Worm (Caenorhabditis elegans): ENCODE measurements around the gene gspd-1.

Gene gspd-1

DNA sequence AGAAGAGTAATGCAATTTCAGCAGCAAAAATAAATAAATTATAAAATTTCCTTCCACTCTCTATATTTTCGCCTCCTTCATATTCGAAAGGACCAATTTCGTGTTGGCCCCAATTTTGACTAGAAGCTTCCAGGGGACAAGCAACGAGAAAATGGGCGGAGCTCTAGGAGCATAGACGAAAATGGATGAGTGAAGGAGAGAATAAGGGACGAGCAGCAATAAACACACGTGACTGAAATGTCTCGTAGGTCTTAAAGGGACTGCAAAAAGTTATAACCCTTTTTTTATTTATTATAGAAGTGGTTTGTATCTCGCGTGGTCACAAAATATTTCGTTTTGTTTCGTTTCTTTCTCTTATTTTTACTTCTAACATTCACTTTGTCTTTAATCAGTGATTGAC is 32.5 kb downstream of the gspd-1 start (continued):
- TF ChIP-seq nhr-12 (tag; optimal IDR thresholded peaks at IDR 0.05) (no peak), alr-1 (tag; optimal IDR thresholded peaks at IDR 0.05) (no peak), unc-62 (GFP tag; optimal IDR thresholded peaks at IDR 0.05) (no peak), snpc-4 (tag; optimal IDR thresholded peaks at IDR 0.05) (no peak), nhr-10 (tag; optimal IDR thresholded peaks at IDR 0.05) (no peak), mbf-1 (tag; optimal IDR thresholded peaks at IDR 0.05) (no peak), nhr-77 (tag; optimal IDR thresholded peaks at IDR 0.05) (no peak), sma-3 (GFP tag; optimal IDR thresholded peaks at IDR 0.05) (no peak), elt-1 (tag; optimal IDR thresholded peaks at IDR 0.05) (no peak), nhr-129 (tag; optimal IDR thresholded peaks at IDR 0.05) (peak; percentile 2), lin-39 (tag; optimal IDR thresholded peaks at IDR 0.05) (no peak), R02D3.7 (tag; optimal IDR thresholded peaks at IDR 0.05) (no peak)

ce11 chrIV:11350809-11351208 is 33.6 kb downstream of the gspd-1 start:
- no peak for TF ChIP-seq gmeb-1 (tag; optimal IDR thresholded peaks at IDR 0.05)
- peak; percentile 38 for TF ChIP-seq C34F6.9 (tag; optimal IDR thresholded peaks at IDR 0.05)
- TF ChIP-seq nhr-77 (tag; optimal IDR thresholded peaks at IDR 0.05): no peak
- TF ChIP-seq mbf-1 (tag; optimal IDR thresholded peaks at IDR 0.05): no peak
- TF ChIP-seq ceh-16 (tag; optimal IDR thresholded peaks at IDR 0.05): no peak
- TF ChIP-seq lin-11 (tag; optimal IDR thresholded peaks at IDR 0.05): no peak
- no peak for TF ChIP-seq nhr-237 (tag; optimal IDR thresholded peaks at IDR 0.05)
- no peak for TF ChIP-seq fos-1 (tag; optimal IDR thresholded peaks at IDR 0.05)
- no peak for TF ChIP-seq lin-39 (tag; optimal IDR thresholded peaks at IDR 0.05)
- TF ChIP-seq ama-1 (optimal IDR thresholded peaks at IDR 0.05): no peak
- TF ChIP-seq nhr-129 (tag; optimal IDR thresholded peaks at IDR 0.05): peak; percentile 34
- no peak for TF ChIP-seq zag-1 (tag; optimal IDR thresholded peaks at IDR 0.05)
- peak; percentile 69 for TF ChIP-seq sma-9 (GFP tag; optimal IDR thresholded peaks at IDR 0.05)
- TF ChIP-seq sma-9 (tag; optimal IDR thresholded peaks at IDR 0.05): no peak
- TF ChIP-seq nhr-6 (tag; optimal IDR thresholded peaks at IDR 0.05): no peak
- no peak for TF ChIP-seq elt-3 (tag; optimal IDR thresholded peaks at IDR 0.05)
- no peak for TF ChIP-seq ZK546.5 (tag; optimal IDR thresholded peaks at IDR 0.05)
- TF ChIP-seq nhr-11 (tag; optimal IDR thresholded peaks at IDR 0.05): no peak
- peak; percentile 62 for TF ChIP-seq F13H6.1 (tag; optimal IDR thresholded peaks at IDR 0.05)
- TF ChIP-seq mab-5 (tag; optimal IDR thresholded peaks at IDR 0.05): peak; percentile 42
- TF ChIP-seq skn-1 (tag; optimal IDR thresholded peaks at IDR 0.05): no peak
- no peak for TF ChIP-seq sem-4 (tag; optimal IDR thresholded peaks at IDR 0.05)
- no peak for TF ChIP-seq ceh-82 (tag; optimal IDR thresholded peaks at IDR 0.05)
- TF ChIP-seq lsy-2 (tag; optimal IDR thresholded peaks at IDR 0.05): peak in 1 of 2 experiments; percentile 7
- no peak for TF ChIP-seq blmp-1 (tag; optimal IDR thresholded peaks at IDR 0.05; ENCODE audit: insufficient read depth)
- TF ChIP-seq peb-1 (tag; optimal IDR thresholded peaks at IDR 0.05): no peak

DNA sequence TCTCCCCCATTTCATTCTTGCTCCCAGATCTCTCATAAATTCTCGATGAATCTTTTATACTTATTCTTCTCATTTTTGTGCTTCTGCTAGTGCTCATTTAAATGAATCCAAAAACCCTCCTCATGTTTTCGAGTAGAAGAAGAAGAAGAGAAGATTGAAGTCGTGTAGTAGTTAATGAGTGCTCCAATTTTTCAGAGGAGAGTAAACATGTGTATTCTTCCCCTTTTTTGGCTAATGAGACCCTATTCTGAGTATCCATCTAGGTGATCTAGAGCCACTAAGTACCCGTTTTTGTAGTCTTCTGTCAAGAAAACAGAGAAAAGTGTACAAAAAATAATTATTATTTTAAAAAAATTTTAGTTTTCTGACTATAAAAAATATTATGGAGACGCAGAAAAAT is 34.3 kb downstream of the gspd-1 start:
- TF ChIP-seq ztf-1 (GFP tag; conservative IDR thresholded peaks at IDR 0.05) (no peak), nhr-23 (tag; optimal IDR thresholded peaks at IDR 0.05) (no peak), unc-62 (GFP tag; optimal IDR thresholded peaks at IDR 0.05) (no peak), lin-39 (tag; optimal IDR thresholded peaks at IDR 0.05) (no peak), ceh-16 (tag; optimal IDR thresholded peaks at IDR 0.05) (no peak), mbf-1 (tag; optimal IDR thresholded peaks at IDR 0.05) (no peak), egl-27 (tag; optimal IDR thresholded peaks at IDR 0.05) (no peak), nhr-237 (tag; optimal IDR thresholded peaks at IDR 0.05) (no peak), C34F6.9 (tag; optimal IDR thresholded peaks at IDR 0.05) (no peak), snpc-4 (tag; optimal IDR thresholded peaks at IDR 0.05) (no peak), unc-55 (GFP tag; optimal IDR thresholded peaks at IDR 0.05) (no peak), alr-1 (tag; optimal IDR thresholded peaks at IDR 0.05) (no peak), ztf-4 (tag; optimal IDR thresholded peaks at IDR 0.05) (no peak), nhr-11 (tag; optimal IDR thresholded peaks at IDR 0.05) (no peak), nhr-77 (tag; optimal IDR thresholded peaks at IDR 0.05) (no peak), fos-1 (tag; optimal IDR thresholded peaks at IDR 0.05) (no peak), sma-3 (GFP tag; optimal IDR thresholded peaks at IDR 0.05) (no peak), skn-1 (tag; optimal IDR thresholded peaks at IDR 0.05) (no peak), unc-39 (tag; optimal IDR thresholded peaks at IDR 0.05) (no peak)

DNA sequence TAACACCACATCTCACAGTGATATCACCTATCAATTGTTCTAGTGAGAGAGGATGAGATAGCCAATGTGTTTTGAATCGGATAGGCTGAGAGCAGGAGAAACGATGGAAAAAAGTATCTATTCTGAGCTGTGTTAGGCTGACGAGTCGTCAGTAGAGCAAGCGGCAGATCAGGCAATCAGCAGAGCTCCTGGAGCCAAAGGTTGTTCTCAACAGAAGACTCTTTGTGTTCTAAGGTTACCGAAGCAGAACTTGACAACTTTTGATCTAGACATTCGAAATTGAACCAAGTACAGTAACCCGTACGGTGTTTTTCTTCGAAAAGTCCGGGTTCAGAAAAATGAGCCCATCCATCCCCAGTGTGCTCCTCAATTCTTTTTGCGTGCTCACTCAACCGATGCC is 35.5 kb downstream of the gspd-1 start:
- TF ChIP-seq snpc-4 (tag; optimal IDR thresholded peaks at IDR 0.05) (no peak), lin-13 (GFP tag; optimal IDR thresholded peaks at IDR 0.05) (no peak), ceh-82 (tag; optimal IDR thresholded peaks at IDR 0.05) (no peak), nhr-129 (tag; optimal IDR thresholded peaks at IDR 0.05) (peak; percentile 12), F13H6.1 (tag; optimal IDR thresholded peaks at IDR 0.05) (peak; percentile 8)

Measured in whole organism, L2 larva.